Fruit fly (Drosophila melanogaster): ENCODE data around the gene Duba.

DNA sequence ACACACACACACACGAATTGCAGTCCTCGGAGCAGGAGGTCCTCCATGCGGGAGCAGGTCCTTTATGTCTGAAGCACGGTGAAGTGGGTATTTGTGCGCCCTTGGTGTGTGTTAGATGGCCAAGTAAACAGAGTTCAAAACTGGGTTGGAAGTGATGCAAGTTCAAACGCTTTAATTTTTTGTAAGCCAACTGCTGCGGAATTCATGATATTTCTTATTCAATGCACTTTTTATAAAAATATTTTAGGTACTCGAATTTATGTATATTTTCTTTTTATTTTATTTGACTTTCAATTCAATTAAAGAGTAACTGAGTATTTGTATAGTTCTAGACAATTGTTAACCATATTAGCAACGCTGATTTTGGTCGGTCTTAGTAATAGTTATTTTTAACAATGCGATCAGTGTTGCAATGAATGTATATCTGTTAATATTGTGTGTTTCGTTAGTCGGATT, 9.3 kb downstream of the Duba start, which contains the start of the genes CG14137 and CG46394:
- TF ChIP-seq CG8319 (GFP tag; optimal IDR thresholded peaks at IDR 0.05) (no peak), Ets96B (tag; optimal IDR thresholded peaks at IDR 0.05) (no peak), Sox102F (GFP tag; optimal IDR thresholded peaks at IDR 0.05) (no peak), net (GFP tag; optimal IDR thresholded peaks at IDR 0.05) (no peak), svp (GFP tag) (no peak), Hr39 (GFP tag; optimal IDR thresholded peaks at IDR 0.05) (no peak), vri (GFP tag; optimal IDR thresholded peaks at IDR 0.05) (no peak), CG6854 (GFP tag; optimal IDR thresholded peaks at IDR 0.05) (no peak), CG32006 (GFP tag; optimal IDR thresholded peaks at IDR 0.05) (no peak), topi (GFP tag; optimal IDR thresholded peaks at IDR 0.05) (no peak)

Data from whole organism, prepupa.